Fruit fly (Drosophila melanogaster): ENCODE measurements around the gene Ptpa.

Ptpa gene

dm6 chr2L:3376684-3377086, at the start of gene Ptpa, which contains the start of gene CG9662 (continued):
- TF ChIP-seq pan (optimal IDR thresholded peaks at IDR 0.05) (no peak), pan (GFP tag; optimal IDR thresholded peaks at IDR 0.05 in 1 of 2, IDR thresholded peaks at IDR 0.05 in 1 of 2) (peak in 1 of 2 experiments; percentile 77), CG13624 (GFP tag; optimal IDR thresholded peaks at IDR 0.05) (peak; percentile 91), CG13894 (tag; optimal IDR thresholded peaks at IDR 0.05) (peak; percentile 54), Ada2b (GFP tag; IDR thresholded peaks at IDR 0.05) (peak; percentile 80), emc (GFP tag; optimal IDR thresholded peaks at IDR 0.05) (peak; percentile 55), CG1529 (GFP tag; optimal IDR thresholded peaks at IDR 0.05) (no peak), CG31388 (GFP tag; optimal IDR thresholded peaks at IDR 0.05) (peak; percentile 41), CG2889 (GFP tag; IDR thresholded peaks at IDR 0.05) (peak; percentile 75; the same call in 1 of the 3 replicates), so (GFP tag; IDR thresholded peaks at IDR 0.05) (peak; percentile 33; the same call in 1 of the 3 replicates), CG12236 (GFP tag; optimal IDR thresholded peaks at IDR 0.05) (peak; percentile 49), eve (GFP tag; optimal IDR thresholded peaks at IDR 0.05) (no peak), Hr78 (GFP tag; optimal IDR thresholded peaks at IDR 0.05) (no peak), mam (GFP tag; optimal IDR thresholded peaks at IDR 0.05) (peak; percentile 93), Jarid2 (GFP tag; optimal IDR thresholded peaks at IDR 0.05) (peak; percentile 17), CG12104 (GFP tag; optimal IDR thresholded peaks at IDR 0.05) (peak; percentile 48), Side (GFP tag; optimal IDR thresholded peaks at IDR 0.05) (peak; percentile 74), ash1 (GFP tag; optimal IDR thresholded peaks at IDR 0.05) (no peak), CG9932 (GFP tag; IDR thresholded peaks at IDR 0.05) (peak; percentile 91), ssp (GFP tag; IDR thresholded peaks at IDR 0.05) (peak; percentile 96), CG3995 (GFP tag; optimal IDR thresholded peaks at IDR 0.05) (peak; percentile 59), oc (tag; optimal IDR thresholded peaks at IDR 0.05) (no peak), PHDP (tag; optimal IDR thresholded peaks at IDR 0.05) (peak; percentile 76), CG7786 (GFP tag; optimal IDR thresholded peaks at IDR 0.05) (peak; percentile 82), CG9817 (tag; optimal IDR thresholded peaks at IDR 0.05) (peak; percentile 87), Dbx (GFP tag; IDR thresholded peaks at IDR 0.05) (peak; percentile 93), scrt (GFP tag; optimal IDR thresholded peaks at IDR 0.05) (peak; percentile 39), CG15601 (tag; optimal IDR thresholded peaks at IDR 0.05) (peak; percentile 55), D19B (GFP tag; optimal IDR thresholded peaks at IDR 0.05) (peak; percentile 58), shn (GFP tag; optimal IDR thresholded peaks at IDR 0.05) (peak; percentile 86), YL-1 (GFP tag; optimal IDR thresholded peaks at IDR 0.05) (peak; percentile 46), CG31224 (GFP tag; IDR thresholded peaks at IDR 0.05) (peak; percentile 73), Drgx (GFP tag; IDR thresholded peaks at IDR 0.05) (no peak), vnd (GFP tag; IDR thresholded peaks at IDR 0.05; ENCODE audit: partially characterized antibody) (peak; percentile 95), CG10147 (GFP tag; optimal IDR thresholded peaks at IDR 0.05) (peak; percentile 55), GATAe (GFP tag; conservative IDR thresholded peaks at IDR 0.05) (no peak; the same call in 1 of the 2 replicates), inv (GFP tag; IDR thresholded peaks at IDR 0.05; ENCODE audit: partially characterized antibody) (peak; percentile 93), CG17802 (tag; optimal IDR thresholded peaks at IDR 0.05) (peak; percentile 94), D19A (tag; optimal IDR thresholded peaks at IDR 0.05) (peak; percentile 46), z (GFP tag; IDR thresholded peaks at IDR 0.05) (no peak), CG6765 (GFP tag; optimal IDR thresholded peaks at IDR 0.05) (no peak), zen (tag; optimal IDR thresholded peaks at IDR 0.05) (peak; percentile 84), CG31441 (GFP tag; IDR thresholded peaks at IDR 0.05) (peak; percentile 72; the same call in 1 of the 2 replicates), CG11085 (GFP tag; IDR thresholded peaks at IDR 0.05) (peak; percentile 74), cato (GFP tag; optimal IDR thresholded peaks at IDR 0.05; ENCODE audit: borderline replicate concordance) (peak; percentile 73), CG32767 (GFP tag; IDR thresholded peaks at IDR 0.05) (peak; percentile 70; the same call in 1 of the 2 replicates), lab (GFP tag; optimal IDR thresholded peaks at IDR 0.05) (peak; percentile 69), Opbp (GFP tag; IDR thresholded peaks at IDR 0.05; ENCODE audit: partially characterized antibody) (peak; percentile 77), zen2 (GFP tag; IDR thresholded peaks at IDR 0.05; ENCODE audit: partially characterized antibody) (peak; percentile 79; the same call in 2 of the 3 replicates), dysf (GFP tag; IDR thresholded peaks at IDR 0.05) (peak; percentile 90)
